Fruit fly (Drosophila melanogaster) whole organism, wandering third instar larva: ENCODE results near the gene Atat.

Experiments used
- CG9705 ChIP-seq: fragments of 200-800 bp; sonication (Bioruptor generic); optimal IDR thresholded peaks from 2 replicates; lab custom pipeline; 2018; ENCODE audit warnings: missing biosample characterization, mild to moderate bottlenecking, missing genetic modification characterization
- Hnf4 ChIP-seq: fragments of 200-800 bp; sonication (Bioruptor generic); optimal IDR thresholded peaks from 2 replicates; lab custom pipeline; 2016; ENCODE audit warnings: missing biosample characterization, mild to moderate bottlenecking, missing genetic modification characterization
- Myc ChIP-seq: fragments of >200 bp; optimal IDR thresholded peaks from 2 replicates; lab custom pipeline; 2017
- N ChIP-seq: fragments of >200 bp; optimal IDR thresholded peaks from 2 replicates; lab custom pipeline; 2018; ENCODE audit warnings: missing biosample characterization, missing external identifiers, missing genetic modification characterization
- OdsH ChIP-seq: fragments of 200-800 bp; sonication (Bioruptor generic); optimal IDR thresholded peaks from 2 replicates; lab custom pipeline; 2016; ENCODE audit warnings: missing biosample characterization, mild to moderate bottlenecking, missing genetic modification characterization
- br ChIP-seq: fragments of 200-800 bp; sonication (Bioruptor generic); optimal IDR thresholded peaks from 2 replicates; lab custom pipeline; 2016; ENCODE audit warnings: missing biosample characterization, missing genetic modification characterization
- brk ChIP-seq: fragments of 200-800 bp; sonication (Bioruptor generic); optimal IDR thresholded peaks from 2 replicates; lab custom pipeline; 2016; ENCODE audit warnings: missing biosample characterization, mild to moderate bottlenecking, missing genetic modification characterization
- foxo ChIP-seq, 2 experiments: fragments of 200-800 bp; sonication (Bioruptor generic); optimal IDR thresholded peaks; 2 replicates in 1 of 2; 3 replicates in 1 of 2; lab custom pipeline; 2016 to 2017; ENCODE audit warnings: missing biosample characterization in 2 of 2, missing genetic modification characterization in 2 of 2
- h ChIP-seq: fragments of 200-800 bp; sonication (Bioruptor generic); optimal IDR thresholded peaks from 3 replicates; lab custom pipeline; 2016; ENCODE audit warnings: missing biosample characterization, mild to moderate bottlenecking, missing genetic modification characterization
- pan ChIP-seq: fragments of >200 bp; optimal IDR thresholded peaks from 2 replicates; lab custom pipeline; 2017
- psq ChIP-seq: fragments of 200-800 bp; sonication (Bioruptor generic); optimal IDR thresholded peaks from 3 replicates; lab custom pipeline; 2017; ENCODE audit warnings: missing biosample characterization, mild to moderate bottlenecking, missing genetic modification characterization, moderate library complexity

DNA sequence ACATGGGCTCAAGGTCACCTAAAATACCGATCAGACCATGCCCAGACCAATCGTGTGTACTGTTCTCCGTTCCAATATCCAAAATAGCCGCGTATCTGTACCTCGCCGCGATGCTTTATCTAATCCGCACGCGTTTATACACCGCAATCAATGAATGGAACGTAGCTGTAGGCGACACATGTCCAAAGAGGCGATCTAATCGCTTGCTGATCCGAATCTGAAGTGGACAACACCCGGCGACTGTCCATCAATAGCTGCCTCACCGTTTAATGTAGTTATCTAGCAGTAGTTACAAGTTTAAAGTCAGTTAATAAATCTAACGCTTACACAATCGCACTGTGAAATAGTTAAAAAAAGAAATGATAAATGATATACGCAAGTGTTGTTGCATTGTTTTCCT is 25.9 kb upstream of the Atat start:
- no peak for TF ChIP-seq brk (GFP tag; lab: Kevin White, UChicago)
- TF ChIP-seq foxo (GFP tag; optimal IDR thresholded peaks at IDR 0.05; lab: Kevin White, UChicago), result no peak
- no peak for TF ChIP-seq br (GFP tag; lab: Kevin White, UChicago)
- no peak for TF ChIP-seq N (GFP tag; lab: Kevin White, UChicago)
- no peak for TF ChIP-seq OdsH (GFP tag; lab: Kevin White, UChicago)
- TF ChIP-seq psq, result no peak
- no peak for TF ChIP-seq pan
- TF ChIP-seq Myc, result no peak
- no peak for TF ChIP-seq CG9705
- peak; percentile 17 for TF ChIP-seq h
- no peak for TF ChIP-seq Hnf4 (GFP tag; lab: Kevin White, UChicago)
